Worm (Caenorhabditis elegans) whole organism, L3 larva: ENCODE results near the gene H40L08.9.

Source experiments
- R02D3.7 ChIP-seq: fragments of 150-350 bp; optimal IDR thresholded peaks from 2 replicates; lab custom pipeline; 2014; ENCODE audit warnings: missing biosample characterization, missing genetic modification characterization
- ZK546.5 ChIP-seq: sonication (generic microtip); optimal IDR thresholded peaks from 2 replicates; lab custom pipeline; 2017; ENCODE audit warnings: missing biosample characterization, missing genetic modification characterization
- aly-2 ChIP-seq: fragments of 150-350 bp; optimal IDR thresholded peaks from 2 replicates; lab custom pipeline; 2014; ENCODE audit warnings: missing biosample characterization, missing genetic modification characterization
- ama-1 ChIP-seq: fragments of 150-350 bp; optimal IDR thresholded peaks from 2 replicates; lab custom pipeline; 2018
- ceh-16 ChIP-seq: sonication (generic microtip); optimal IDR thresholded peaks from 2 replicates; lab custom pipeline; 2017; ENCODE audit warnings: missing biosample characterization, missing genetic modification characterization
- ceh-28 ChIP-seq: fragments of 150-350 bp; optimal IDR thresholded peaks from 2 replicates; lab custom pipeline; 2014; ENCODE audit warnings: missing biosample characterization, missing genetic modification reagents, missing genetic modification characterization
- ceh-82 ChIP-seq: fragments of 150-350 bp; optimal IDR thresholded peaks from 2 replicates; lab custom pipeline; 2014; ENCODE audit warnings: missing biosample characterization, missing genetic modification characterization
- ceh-9 ChIP-seq: sonication (generic microtip); optimal IDR thresholded peaks from 2 replicates; lab custom pipeline; 2018; ENCODE audit warnings: missing biosample characterization, missing genetic modification characterization
- daf-12 ChIP-seq: fragments of 150-350 bp; optimal IDR thresholded peaks from 2 replicates; lab custom pipeline; 2014; ENCODE audit warnings: missing biosample characterization, missing genetic modification reagents, missing genetic modification characterization
- egl-5 ChIP-seq: fragments of 150-350 bp; optimal IDR thresholded peaks from 2 replicates; lab custom pipeline; 2017; ENCODE audit warnings: missing biosample characterization, missing genetic modification reagents, missing genetic modification characterization, inconsistent platforms
- elt-3 ChIP-seq, 3 experiments: fragments of 150-350 bp in 1 of 3; sonication (generic microtip) in 2 of 3; optimal IDR thresholded peaks; 2 replicates in 2 of 3; 4 replicates in 1 of 3; lab custom pipeline; 2014 to 2017; ENCODE audit warnings: missing biosample characterization in 3 of 3, missing genetic modification characterization in 3 of 3
- jun-1 ChIP-seq: fragments of 150-350 bp; optimal IDR thresholded peaks from 2 replicates; lab custom pipeline; 2014; ENCODE audit warnings: missing biosample characterization, missing genetic modification reagents, missing genetic modification characterization
- lin-15B ChIP-seq: fragments of 150-350 bp; optimal IDR thresholded peaks from 2 replicates; lab custom pipeline; 2014; ENCODE audit warnings: missing biosample characterization, missing genetic modification characterization
- lin-39 ChIP-seq: fragments of 150-350 bp; optimal IDR thresholded peaks from 2 replicates; lab custom pipeline; 2018; ENCODE audit warnings: missing biosample characterization, missing genetic modification reagents, missing genetic modification characterization
- nfya-1 ChIP-seq: sonication (generic microtip); optimal IDR thresholded peaks from 2 replicates; lab custom pipeline; 2017; ENCODE audit warnings: missing genetic modification characterization, mild to moderate bottlenecking, missing compliant biosample characterization, antibody characterized with exemption, moderate library complexity; ENCODE audit not compliant: insufficient read depth
- nhr-11 ChIP-seq: fragments of 150-350 bp; optimal IDR thresholded peaks from 2 replicates; lab custom pipeline; 2014; ENCODE audit warnings: missing biosample characterization, missing genetic modification characterization
- nhr-12 ChIP-seq: fragments of 150-350 bp; optimal IDR thresholded peaks from 2 replicates; lab custom pipeline; 2014; ENCODE audit warnings: missing biosample characterization, missing genetic modification characterization
- nhr-23 ChIP-seq: fragments of 150-350 bp; optimal IDR thresholded peaks from 2 replicates; lab custom pipeline; 2014; ENCODE audit warnings: missing biosample characterization, missing genetic modification reagents, missing genetic modification characterization
- nhr-237 ChIP-seq: fragments of 150-350 bp; optimal IDR thresholded peaks from 2 replicates; lab custom pipeline; 2014; ENCODE audit warnings: missing biosample characterization, missing genetic modification characterization
- nhr-25 ChIP-seq: sonication (generic microtip); optimal IDR thresholded peaks from 2 replicates; lab custom pipeline; 2017; ENCODE audit warnings: missing biosample characterization, missing genetic modification characterization
- nhr-28 ChIP-seq: fragments of 150-350 bp; optimal IDR thresholded peaks from 2 replicates; lab custom pipeline; 2014; ENCODE audit warnings: missing biosample characterization, missing genetic modification characterization
- nhr-43 ChIP-seq: sonication (generic microtip); optimal IDR thresholded peaks from 2 replicates; lab custom pipeline; 2016; ENCODE audit warnings: mild to moderate bottlenecking, missing genetic modification characterization, missing compliant biosample characterization; ENCODE audit not compliant: poor library complexity, severe bottlenecking
- nhr-67 ChIP-seq: fragments of 150-350 bp; optimal IDR thresholded peaks from 2 replicates; lab custom pipeline; 2014; ENCODE audit warnings: missing biosample characterization, missing genetic modification characterization
- nhr-77 ChIP-seq: fragments of 150-350 bp; optimal IDR thresholded peaks from 2 replicates; lab custom pipeline; 2014; ENCODE audit warnings: missing biosample characterization, missing genetic modification characterization
- pha-4 ChIP-seq: fragments of 150-350 bp; optimal IDR thresholded peaks from 2 replicates; lab custom pipeline; 2014; ENCODE audit warnings: missing biosample characterization, missing genetic modification reagents, missing genetic modification characterization
- sea-2 ChIP-seq: fragments of 150-350 bp; sonication (generic microtip); optimal IDR thresholded peaks from 4 replicates; lab custom pipeline; 2014; ENCODE audit warnings: missing biosample characterization, missing genetic modification reagents, missing genetic modification characterization
- skn-1 ChIP-seq: fragments of 150-350 bp; optimal IDR thresholded peaks from 2 replicates; lab custom pipeline; 2014; ENCODE audit warnings: missing biosample characterization, missing genetic modification characterization
- snpc-4 ChIP-seq: fragments of 150-350 bp; optimal IDR thresholded peaks from 2 replicates; lab custom pipeline; 2014; ENCODE audit warnings: missing biosample characterization, missing genetic modification characterization
- tbx-2 ChIP-seq: sonication (generic microtip); optimal IDR thresholded peaks from 2 replicates; lab custom pipeline; 2016; ENCODE audit warnings: mild to moderate bottlenecking, missing genetic modification characterization, missing compliant biosample characterization
- unc-62 ChIP-seq: fragments of 150-350 bp; sonication (generic microtip); optimal IDR thresholded peaks from 4 replicates; lab custom pipeline; 2014; ENCODE audit warnings: missing biosample characterization, missing genetic modification reagents, missing genetic modification characterization
- ztf-4 ChIP-seq: fragments of 150-350 bp; optimal IDR thresholded peaks from 2 replicates; lab custom pipeline; 2014; ENCODE audit warnings: missing biosample characterization, missing genetic modification characterization

Gene H40L08.9

DNA sequence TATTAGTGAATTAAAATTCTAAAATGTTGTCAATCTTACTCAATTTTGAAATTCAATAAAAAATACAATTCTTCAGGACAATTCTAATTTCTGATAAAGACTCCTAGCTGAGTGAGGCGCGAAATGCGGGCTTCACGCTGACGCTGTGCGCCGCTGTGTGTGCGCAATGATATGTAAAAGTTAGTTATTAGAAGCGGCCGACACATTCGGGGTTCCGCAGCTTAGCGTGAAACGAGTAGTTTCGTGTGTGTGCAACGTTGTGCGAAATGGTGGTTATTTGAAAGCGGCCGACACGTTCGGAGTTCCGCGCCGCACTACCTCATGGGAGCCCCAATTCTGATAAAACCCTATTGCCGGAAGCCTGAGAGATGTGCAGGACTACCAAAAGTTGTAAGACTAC is 1.1 kb downstream of the H40L08.9 start:
- TF ChIP-seq nhr-67: no peak
- TF ChIP-seq ceh-9 (tag; lab: Kevin White, UChicago): no peak
- no peak for TF ChIP-seq aly-2
- TF ChIP-seq ceh-82: no peak
- TF ChIP-seq nhr-12 (tag; lab: Kevin White, UChicago): no peak
- no peak for TF ChIP-seq R02D3.7 (tag; lab: Kevin White, UChicago)
- no peak for TF ChIP-seq tbx-2 (tag; lab: Kevin White, UChicago)
- no peak for TF ChIP-seq nhr-237 (tag; lab: Kevin White, UChicago)
- no peak for TF ChIP-seq snpc-4 (tag; lab: Kevin White, UChicago)
- no peak for TF ChIP-seq ama-1
- TF ChIP-seq jun-1 (tag; lab: Kevin White, UChicago): no peak

DNA sequence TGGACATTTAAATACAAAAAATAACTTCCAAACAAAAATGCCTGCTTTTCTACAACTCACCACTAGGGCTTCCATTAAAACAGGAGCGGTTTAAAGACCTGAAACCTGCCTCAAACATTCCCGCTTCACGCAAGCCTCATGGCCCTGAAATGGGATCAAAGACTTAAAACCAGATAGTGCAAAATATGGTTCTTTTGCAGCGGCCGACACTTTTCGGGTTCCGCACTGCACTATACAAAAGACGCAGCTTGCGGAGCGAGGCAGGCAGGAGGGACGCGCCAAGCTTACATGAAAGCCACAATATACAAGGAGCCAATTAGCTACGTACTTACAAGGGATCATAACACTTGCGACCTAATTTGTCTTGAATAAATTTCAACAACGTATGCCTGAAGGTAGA is 2.8 kb downstream of the H40L08.9 start:
- TF ChIP-seq nhr-67 (no peak), snpc-4 (tag; lab: Kevin White, UChicago) (peak; percentile 2)

DNA sequence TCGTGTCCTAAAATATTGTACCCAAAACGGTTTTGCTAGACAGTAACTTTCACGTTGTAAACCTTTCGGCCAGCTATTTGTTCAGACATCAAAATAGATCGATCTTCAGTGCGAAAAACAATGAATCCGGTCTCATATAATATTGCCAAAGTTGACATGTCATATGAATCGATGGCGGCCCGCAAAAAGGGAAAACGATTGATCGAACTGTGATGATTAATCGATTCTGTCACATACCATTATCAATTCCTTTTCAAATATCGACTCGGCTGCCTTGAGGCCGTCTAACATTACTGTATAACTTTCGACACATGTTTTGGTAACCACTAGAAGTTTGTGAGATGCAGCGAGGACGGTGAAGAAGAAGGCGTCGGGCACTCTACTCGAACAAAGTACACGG is 3.4 kb downstream of the H40L08.9 start:
- TF ChIP-seq lin-15B (tag; lab: Kevin White, UChicago) (no peak), nhr-23 (peak; percentile 65), nhr-43 (peak; percentile 52), nhr-77 (no peak), nhr-25 (tag; lab: Kevin White, UChicago) (peak; percentile 60), ceh-28 (peak; percentile 69)
- TF ChIP-seq, all 47 proteins: peak for 4

DNA sequence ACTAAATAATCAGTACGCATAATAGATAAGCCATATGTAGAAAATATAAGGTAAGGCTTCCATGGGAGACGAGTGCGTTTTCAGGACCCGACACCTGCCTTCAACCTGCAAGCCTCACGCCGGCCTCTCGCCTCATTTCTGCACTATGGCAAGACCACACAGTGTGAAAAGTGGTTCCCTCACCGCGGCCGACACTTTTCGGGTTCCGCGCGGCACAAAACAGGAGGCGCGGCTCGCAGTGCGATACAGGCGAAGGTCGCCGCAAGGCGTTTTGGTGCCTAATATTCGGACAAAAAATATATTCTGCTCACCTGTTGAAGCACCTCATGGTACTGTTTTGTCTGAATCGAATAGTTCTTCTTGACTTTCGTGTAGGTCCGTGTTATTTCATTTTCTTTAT is 6.1 kb downstream of the H40L08.9 start:
- TF ChIP-seq snpc-4 (tag; lab: Kevin White, UChicago) (no peak), nhr-43 (no peak), skn-1 (tag; lab: Kevin White, UChicago) (no peak), unc-62 (GFP tag; lab: Kevin White, UChicago) (no peak), tbx-2 (tag; lab: Kevin White, UChicago) (no peak), R02D3.7 (tag; lab: Kevin White, UChicago) (no peak), nhr-28 (tag; lab: Kevin White, UChicago) (no peak), ceh-9 (tag; lab: Kevin White, UChicago) (no peak), elt-3 (tag; optimal IDR thresholded peaks at IDR 0.05; lab: Kevin White, UChicago) (no peak), lin-15B (tag; lab: Kevin White, UChicago) (no peak), jun-1 (tag; lab: Kevin White, UChicago) (no peak)

DNA sequence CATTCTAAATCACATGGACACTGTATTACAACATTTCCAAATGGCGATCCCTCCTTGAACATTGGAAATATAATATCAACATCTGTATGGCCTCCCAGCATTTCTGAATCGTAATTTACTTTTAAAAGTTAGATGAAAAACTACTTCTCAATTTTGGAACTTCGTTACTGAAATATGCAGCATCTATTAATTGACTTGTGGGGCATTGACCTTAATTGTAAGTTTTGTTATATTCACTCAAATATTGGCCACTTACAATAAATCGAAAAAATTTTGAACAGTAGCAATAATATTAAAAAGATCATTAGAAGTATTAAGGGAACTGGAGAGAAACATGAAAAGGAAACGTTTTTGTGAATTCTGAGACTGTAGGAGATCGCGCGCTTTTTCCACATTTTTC is 7.0 kb downstream of the H40L08.9 start, which contains the start of gene mam-6:
mam-6 (minus strand) TSS at position 101 of the 400 bp plus-strand sequence.
- TF ChIP-seq nfya-1 (no peak), skn-1 (tag; lab: Kevin White, UChicago) (no peak), ceh-28 (no peak), lin-39 (tag; lab: Kevin White, UChicago) (no peak), nhr-67 (no peak), ztf-4 (tag; lab: Kevin White, UChicago) (no peak), nhr-11 (tag; lab: Kevin White, UChicago) (no peak), ama-1 (no peak), ZK546.5 (no peak), daf-12 (tag; lab: Kevin White, UChicago) (no peak), pha-4 (tag; lab: Kevin White, UChicago) (no peak), egl-5 (tag; lab: Kevin White, UChicago) (no peak)

DNA sequence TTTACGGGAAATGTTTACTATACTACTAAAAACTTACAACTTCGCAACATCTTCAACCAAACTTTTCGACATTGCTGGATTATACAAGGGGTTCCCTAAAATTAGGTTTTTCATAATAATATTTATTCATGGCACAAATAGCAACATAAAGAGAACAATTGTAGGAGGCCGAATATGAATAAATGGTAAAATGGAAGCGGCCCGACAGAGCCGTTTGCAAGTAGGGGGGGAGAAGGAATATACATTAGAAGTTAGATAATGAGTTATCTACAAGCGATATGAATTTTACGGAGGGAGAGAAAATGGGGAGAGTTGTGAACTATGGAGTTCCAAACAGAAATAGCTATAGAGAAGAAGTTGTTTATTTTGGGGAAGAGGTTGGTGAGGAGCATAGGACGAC is 16.0 kb downstream of the H40L08.9 start, which contains the start of gene fbxa-96:
fbxa-96 (minus strand) TSS at position 101 of the 400 bp plus-strand sequence.
- TF ChIP-seq snpc-4 (tag; lab: Kevin White, UChicago) (no peak), lin-15B (tag; lab: Kevin White, UChicago) (no peak), nhr-43 (no peak), aly-2 (no peak), ceh-16 (tag; lab: Kevin White, UChicago) (no peak), ceh-82 (no peak), nhr-67 (no peak), lin-39 (tag; lab: Kevin White, UChicago) (no peak), sea-2 (no peak), ama-1 (no peak)
